Worm (Caenorhabditis elegans): ENCODE measurements around the gene ztf-29.

The ztf-29 gene

DNA sequence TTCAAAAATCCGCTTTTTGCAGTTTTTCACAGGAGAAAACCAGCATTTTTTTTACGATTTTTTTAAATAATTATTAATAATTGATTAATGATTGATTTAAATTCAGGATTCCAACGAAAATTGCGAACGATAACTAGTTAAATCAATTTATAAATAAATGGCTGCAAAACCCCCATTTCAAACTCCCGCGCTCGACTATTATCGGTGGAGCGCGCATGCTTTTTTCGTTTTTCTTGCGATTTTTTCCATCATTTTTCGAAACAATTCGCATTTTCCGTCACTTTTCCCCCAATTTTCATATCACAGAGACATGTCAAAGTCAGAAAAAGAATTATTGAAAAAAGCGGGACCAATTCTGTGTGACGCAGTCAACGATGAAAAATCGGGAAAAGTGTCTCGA is 4.7 kb downstream of the ztf-29 start, which contains the start of gene Y66D12A.10:
TSS of gene Y66D12A.10 (plus strand) at position 273 of the 400 bp plus-strand sequence.
- TF ChIP-seq W03F9.2 (tag; optimal IDR thresholded peaks at IDR 0.05) (no peak), dao-5 (tag; optimal IDR thresholded peaks at IDR 0.05) (no peak), him-1 (tag; optimal IDR thresholded peaks at IDR 0.05) (no peak)

ce11 chrIII:11567837-11568236 is 6.9 kb downstream of the ztf-29 start, which contains the start of gene psme-3:
Gene psme-3, plus strand, starts transcription at chrIII:11568137.
- TF ChIP-seq dao-5 (tag; optimal IDR thresholded peaks at IDR 0.05) (no peak), him-1 (tag; optimal IDR thresholded peaks at IDR 0.05) (no peak), W03F9.2 (tag; optimal IDR thresholded peaks at IDR 0.05) (no peak)

DNA sequence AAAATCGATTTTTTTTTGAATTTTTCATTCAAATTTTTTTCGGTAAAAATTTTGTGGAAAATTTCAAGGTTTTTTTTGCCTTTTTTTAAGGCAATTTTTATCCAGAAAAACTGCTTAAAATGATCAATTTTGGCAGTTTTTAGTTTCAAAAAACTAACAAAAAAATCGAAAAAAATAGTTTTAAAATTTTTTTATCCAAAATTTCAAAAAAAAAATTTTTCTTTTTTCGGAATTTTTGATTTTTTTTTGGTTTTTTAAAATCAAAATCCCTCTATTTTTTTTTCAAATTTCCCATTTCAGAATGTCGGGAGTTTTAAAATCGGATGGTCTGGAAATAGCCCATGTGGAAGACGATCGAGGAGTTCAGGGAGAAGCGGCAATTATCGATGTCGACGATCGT is 13.0 kb downstream of the ztf-29 start, which contains the start of gene Y66D12A.8:
TSS of gene Y66D12A.8 (plus strand) at position 301 of the 400 bp plus-strand sequence.
- TF ChIP-seq him-1 (tag; optimal IDR thresholded peaks at IDR 0.05) (no peak), dao-5 (tag; optimal IDR thresholded peaks at IDR 0.05) (no peak), W03F9.2 (tag; optimal IDR thresholded peaks at IDR 0.05) (no peak)

- TF ChIP-seq dao-5 (tag; optimal IDR thresholded peaks at IDR 0.05) (no peak), W03F9.2 (tag; optimal IDR thresholded peaks at IDR 0.05) (no peak), him-1 (tag; optimal IDR thresholded peaks at IDR 0.05) (no peak)
Measured at ce11 chrIII:11579380-11579779, 18.4 kb downstream of the ztf-29 start.

ce11 chrIII:11580428-11580885 is 19.5 kb downstream of the ztf-29 start, which contains the start of gene Y66D12A.7:
Gene Y66D12A.7, minus strand, starts transcription at chrIII:11580478.
- TF ChIP-seq W03F9.2 (tag; optimal IDR thresholded peaks at IDR 0.05) (no peak), dao-5 (tag; optimal IDR thresholded peaks at IDR 0.05) (no peak), him-1 (tag; optimal IDR thresholded peaks at IDR 0.05) (no peak)

ce11 chrIII:11581372-11581771 is 20.4 kb downstream of the ztf-29 start, which contains the start of the genes Y66D12A.6 and ceh-92:
Gene Y66D12A.6, minus strand, starts transcription at chrIII:11581402.
Gene ceh-92, plus strand, starts transcription at chrIII:11581600.
- TF ChIP-seq W03F9.2 (tag; optimal IDR thresholded peaks at IDR 0.05) (no peak), him-1 (tag; optimal IDR thresholded peaks at IDR 0.05) (no peak), dao-5 (tag; optimal IDR thresholded peaks at IDR 0.05) (no peak)

DNA sequence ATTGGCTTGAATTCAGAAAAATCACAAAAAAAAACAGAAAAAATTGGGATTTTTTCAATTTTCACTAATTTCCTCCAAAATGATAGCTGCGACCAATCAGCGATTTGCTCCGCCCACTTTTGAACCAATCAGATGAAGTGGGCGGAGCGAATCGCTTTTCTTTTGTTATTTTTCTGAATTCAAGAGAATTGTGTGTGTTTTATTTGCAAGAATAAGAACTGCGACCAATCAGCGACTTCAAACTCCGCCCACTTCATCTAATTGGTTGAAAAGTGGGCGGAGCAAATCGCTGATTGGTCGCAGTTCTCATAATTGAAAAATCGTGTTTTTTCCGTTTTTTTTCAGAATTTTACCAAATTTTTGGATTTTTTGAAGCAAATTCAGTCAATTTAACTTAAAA is 21.6 kb downstream of the ztf-29 start:
- TF ChIP-seq him-1 (tag; optimal IDR thresholded peaks at IDR 0.05) (no peak), dao-5 (tag; optimal IDR thresholded peaks at IDR 0.05) (no peak), W03F9.2 (tag; optimal IDR thresholded peaks at IDR 0.05) (no peak)

- TF ChIP-seq him-1 (tag; optimal IDR thresholded peaks at IDR 0.05) (no peak), dao-5 (tag; optimal IDR thresholded peaks at IDR 0.05) (no peak), W03F9.2 (tag; optimal IDR thresholded peaks at IDR 0.05) (no peak)
Measured at ce11 chrIII:11588911-11589310, 28.0 kb downstream of the ztf-29 start, which contains the start of gene Y66D12A.3. Gene Y66D12A.3, plus strand, starts transcription at chrIII:11589211.

DNA sequence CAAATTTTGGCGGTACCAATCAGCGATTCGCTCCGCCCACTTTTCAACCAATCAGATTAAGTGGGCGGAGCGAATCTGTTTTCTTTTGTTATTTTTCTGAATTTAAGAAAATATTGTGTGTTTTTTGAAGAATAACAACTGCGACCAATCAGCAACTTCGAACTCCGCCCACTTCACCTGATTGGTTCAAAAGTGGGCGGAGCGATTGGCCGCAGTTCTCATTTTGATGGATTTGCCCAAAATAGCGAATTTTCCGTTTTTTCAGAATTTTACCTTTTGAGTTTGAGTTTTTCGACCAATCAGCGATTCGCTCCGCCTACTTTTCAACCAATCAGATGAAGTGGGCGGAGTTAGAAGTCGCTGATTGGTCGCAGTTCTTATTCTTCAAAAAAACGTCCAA is 28.4 kb downstream of the ztf-29 start:
- TF ChIP-seq dao-5 (tag; optimal IDR thresholded peaks at IDR 0.05) (no peak), W03F9.2 (tag; optimal IDR thresholded peaks at IDR 0.05) (no peak), him-1 (tag; optimal IDR thresholded peaks at IDR 0.05) (no peak)

DNA sequence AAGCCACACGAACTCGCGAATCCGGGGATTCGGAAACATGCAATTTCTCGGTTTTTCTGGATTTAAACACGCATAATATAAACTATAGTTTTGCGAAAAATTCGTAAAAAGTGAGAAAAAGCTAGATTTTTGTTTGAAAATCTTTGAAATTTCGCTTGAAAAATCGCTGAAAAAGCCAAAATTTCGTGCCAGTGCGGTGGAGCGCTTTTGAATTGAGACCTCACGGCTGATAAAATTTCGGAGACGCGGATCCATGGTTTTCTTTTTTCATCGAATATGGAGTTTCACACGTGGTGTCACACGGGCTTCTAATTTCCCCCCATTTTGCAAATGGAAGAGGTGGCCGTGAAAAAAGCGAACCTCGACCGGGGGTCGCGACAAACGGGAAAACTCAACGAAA is 29.3 kb downstream of the ztf-29 start:
- no peak for TF ChIP-seq him-1 (tag; optimal IDR thresholded peaks at IDR 0.05)
- no peak for TF ChIP-seq W03F9.2 (tag; optimal IDR thresholded peaks at IDR 0.05)
- TF ChIP-seq dao-5 (tag; optimal IDR thresholded peaks at IDR 0.05) = no peak

DNA sequence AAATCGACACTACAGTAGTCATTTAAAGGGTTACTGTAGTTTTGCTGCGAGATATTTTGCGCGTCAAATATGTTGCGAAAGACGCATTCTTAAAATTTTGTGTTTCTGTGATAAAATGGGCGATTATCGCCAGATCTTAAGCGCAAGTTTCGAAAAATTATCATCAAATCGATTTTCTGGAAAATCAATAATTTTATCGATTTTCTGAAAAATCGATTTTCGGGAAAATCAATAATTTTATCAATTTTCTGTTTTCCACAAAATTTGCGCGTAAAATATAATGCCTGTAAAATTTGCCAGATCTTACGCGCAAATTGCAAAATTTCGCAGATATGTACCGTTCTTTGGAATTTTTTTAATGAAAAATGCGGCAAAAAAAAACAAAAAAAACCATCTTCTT is 31.1 kb downstream of the ztf-29 start:
- TF ChIP-seq him-1 (tag; optimal IDR thresholded peaks at IDR 0.05) (no peak), dao-5 (tag; optimal IDR thresholded peaks at IDR 0.05) (no peak), W03F9.2 (tag; optimal IDR thresholded peaks at IDR 0.05) (no peak)

DNA sequence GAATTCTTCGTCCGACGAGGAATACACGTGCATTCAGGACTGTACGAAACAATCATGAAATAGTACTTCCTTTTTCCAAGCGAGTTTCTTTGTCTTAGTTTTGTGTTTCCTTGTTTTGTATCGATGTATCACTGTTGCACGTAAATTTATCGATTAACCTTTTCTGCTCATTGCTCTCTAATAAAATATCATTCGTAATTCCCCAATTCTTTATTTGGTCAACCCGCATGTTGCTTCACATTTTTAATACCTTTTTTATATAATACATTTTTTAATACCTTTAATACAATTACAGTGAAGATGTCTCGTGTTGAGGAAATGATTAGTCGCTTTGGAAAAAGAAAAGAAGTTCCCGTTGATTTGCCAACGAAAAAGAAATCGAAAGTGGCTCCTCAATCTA is 46.9 kb downstream of the ztf-29 start, which contains the start of gene Y66D12A.1:
TSS of gene Y66D12A.1 (plus strand) at position 301 of the 400 bp plus-strand sequence.
- TF ChIP-seq dao-5 (tag; optimal IDR thresholded peaks at IDR 0.05) = no peak
- no peak for TF ChIP-seq him-1 (tag; optimal IDR thresholded peaks at IDR 0.05)
- TF ChIP-seq W03F9.2 (tag; optimal IDR thresholded peaks at IDR 0.05) = no peak

DNA sequence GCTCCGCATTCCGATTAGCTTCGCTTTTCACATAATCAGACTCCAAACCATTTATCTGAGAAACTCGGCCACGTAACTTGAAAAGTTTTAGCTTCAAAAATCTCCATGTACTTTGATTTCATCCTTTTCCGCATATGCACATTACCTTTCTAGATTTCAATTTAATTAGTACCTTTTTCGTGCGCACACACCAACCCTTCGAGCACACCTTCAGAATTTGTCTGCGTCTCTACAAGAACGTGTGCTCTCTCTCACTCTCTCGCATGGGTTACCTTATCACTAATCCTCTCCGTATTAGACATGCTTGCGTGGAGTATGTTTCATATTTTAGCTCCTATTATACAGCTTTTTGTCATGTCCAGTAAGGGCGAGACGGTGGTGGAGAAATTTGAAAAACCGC is 48.6 kb downstream of the ztf-29 start, which contains the start of gene Y66D12A.30:
TSS of gene Y66D12A.30 (plus strand) at position 301 of the 400 bp plus-strand sequence.
- TF ChIP-seq W03F9.2 (tag; optimal IDR thresholded peaks at IDR 0.05) (no peak), him-1 (tag; optimal IDR thresholded peaks at IDR 0.05) (no peak), dao-5 (tag; optimal IDR thresholded peaks at IDR 0.05) (no peak)

ce11 chrIII:11611618-11612247 is 50.8 kb downstream of the ztf-29 start:
- TF ChIP-seq W03F9.2 (tag; optimal IDR thresholded peaks at IDR 0.05) (no peak), him-1 (tag; optimal IDR thresholded peaks at IDR 0.05) (no peak), dao-5 (tag; optimal IDR thresholded peaks at IDR 0.05) (no peak)

Data from whole organism, L4/young adult.